Fruit fly (Drosophila melanogaster): ENCODE measurements around the gene Rpn1.

dm6 chr3L:19945469-19945868, 30.6 kb downstream of the Rpn1 start:
- no peak for TF ChIP-seq CG8478 (optimal IDR thresholded peaks at IDR 0.05)
- no peak for TF ChIP-seq psq (optimal IDR thresholded peaks at IDR 0.05)
- no peak for TF ChIP-seq EcR (GFP tag; optimal IDR thresholded peaks at IDR 0.05)
- TF ChIP-seq pan (optimal IDR thresholded peaks at IDR 0.05), result no peak
- TF ChIP-seq usp (GFP tag; optimal IDR thresholded peaks at IDR 0.05), result no peak
- no peak for TF ChIP-seq Dll (optimal IDR thresholded peaks at IDR 0.05)
